Fruit fly (Drosophila melanogaster) whole organism, embryonic: ENCODE measurements around the gene CG43322.
A peak's percentile ranks its signal among the peaks of the same experiment; 100 is the strongest.

Experiments used
- Antp ChIP-seq: fragments of 200-800 bp; sonication (Bioruptor generic); optimal IDR thresholded peaks from 3 replicates; lab custom pipeline; 2016; ENCODE audit warnings: missing biosample characterization, missing genetic modification characterization
- CG10543 ChIP-seq: fragments of 200-800 bp; sonication (Bioruptor generic); optimal IDR thresholded peaks from 3 replicates; lab custom pipeline; 2017; ENCODE audit warnings: missing biosample characterization, mild to moderate bottlenecking, missing genetic modification characterization, moderate library complexity
- CG10565 ChIP-seq: fragments of 200-800 bp; sonication (Bioruptor generic); optimal IDR thresholded peaks from 3 replicates; lab custom pipeline; 2016; ENCODE audit warnings: missing biosample characterization, mild to moderate bottlenecking, missing genetic modification characterization
- CG11723 ChIP-seq: fragments of 200-800 bp; sonication (Bioruptor generic); optimal IDR thresholded peaks from 2 replicates; lab custom pipeline; 2017; ENCODE audit warnings: missing biosample characterization, mild to moderate bottlenecking, missing genetic modification characterization
- CG1233 ChIP-seq: fragments of 200-800 bp; sonication (Bioruptor generic); optimal IDR thresholded peaks from 4 replicates; lab custom pipeline; 2018; ENCODE audit warnings: missing biosample characterization, mild to moderate bottlenecking, missing genetic modification characterization
- CG13624 ChIP-seq: fragments of 200-800 bp; sonication (Bioruptor generic); optimal IDR thresholded peaks from 2 replicates; lab custom pipeline; 2016; ENCODE audit warnings: missing biosample characterization, missing genetic modification characterization
- CG14860 ChIP-seq: fragments of 200-800 bp; sonication (Bioruptor generic); IDR thresholded peaks from 3 replicates; pipeline ENCODE4 v1.3.6; 2022; ENCODE audit warnings: missing biosample characterization, missing genetic modification characterization; ENCODE audit not compliant: partially characterized antibody
- CG1647 ChIP-seq: fragments of 200-800 bp; sonication (Bioruptor generic); optimal IDR thresholded peaks from 3 replicates; lab custom pipeline; 2016; ENCODE audit warnings: missing biosample characterization, missing genetic modification characterization
- CG16863 ChIP-seq: fragments of 200-800 bp; sonication (Bioruptor generic); optimal IDR thresholded peaks from 3 replicates; lab custom pipeline; 2016; ENCODE audit warnings: missing biosample characterization, missing genetic modification characterization
- CG17568 ChIP-seq: fragments of 200-800 bp; sonication (Bioruptor generic); optimal IDR thresholded peaks from 2 replicates; lab custom pipeline; 2018; ENCODE audit warnings: missing biosample characterization, mild to moderate bottlenecking, missing genetic modification characterization, moderate library complexity
- CG18619 ChIP-seq: fragments of 200-800 bp; sonication (Bioruptor generic); optimal IDR thresholded peaks from 3 replicates; lab custom pipeline; 2017; ENCODE audit warnings: missing biosample characterization, mild to moderate bottlenecking, missing genetic modification characterization
- CG30403 ChIP-seq: fragments of 200-800 bp; sonication (Bioruptor generic); optimal IDR thresholded peaks from 3 replicates; lab custom pipeline; 2016; ENCODE audit warnings: missing biosample characterization, missing genetic modification characterization
- CG32767 ChIP-seq: fragments of 200-800 bp; sonication (Bioruptor generic); IDR thresholded peaks from 2 replicates; pipeline ENCODE4 v1.3.6; 2022; ENCODE audit warnings: missing biosample characterization, missing genetic modification characterization
- CG34376 ChIP-seq: fragments of 200-800 bp; sonication (Bioruptor generic); optimal IDR thresholded peaks from 2 replicates; lab custom pipeline; 2018; ENCODE audit warnings: missing biosample characterization, mild to moderate bottlenecking, missing genetic modification characterization
- CG4854 ChIP-seq: fragments of 200-800 bp; sonication (Bioruptor generic); optimal IDR thresholded peaks from 2 replicates; lab custom pipeline; 2016; ENCODE audit warnings: missing biosample characterization, missing genetic modification characterization, inconsistent platforms
- CG6175 ChIP-seq: fragments of 200-800 bp; sonication (Bioruptor generic); IDR thresholded peaks from 3 replicates; pipeline ENCODE4 v1.3.6; 2022; ENCODE audit warnings: missing biosample characterization, missing genetic modification characterization
- CG6813 ChIP-seq: fragments of 200-800 bp; sonication (Bioruptor generic); optimal IDR thresholded peaks from 2 replicates; lab custom pipeline; 2017; ENCODE audit warnings: missing biosample characterization, missing genetic modification characterization, mild to moderate bottlenecking, moderate library complexity, missing genetic modification reagents
- CG8089 ChIP-seq: fragments of 200-800 bp; sonication (Bioruptor generic); optimal IDR thresholded peaks from 3 replicates; lab custom pipeline; 2016; ENCODE audit warnings: missing biosample characterization, missing genetic modification characterization
- CG9437 ChIP-seq: fragments of 200-800 bp; sonication (Bioruptor generic); optimal IDR thresholded peaks from 2 replicates; lab custom pipeline; 2018; ENCODE audit warnings: missing biosample characterization, mild to moderate bottlenecking, missing genetic modification characterization
- Dad ChIP-seq: fragments of 200-800 bp; sonication (Bioruptor generic); optimal IDR thresholded peaks from 3 replicates; lab custom pipeline; 2016; ENCODE audit warnings: missing biosample characterization, missing genetic modification characterization
- E2f2 ChIP-seq: fragments of 200-800 bp; sonication (Bioruptor generic); IDR thresholded peaks from 2 replicates; pipeline ENCODE4 v1.3.6; 2022; ENCODE audit warnings: missing biosample characterization, missing genetic modification characterization
- HHEX ChIP-seq: fragments of 200-800 bp; sonication (Bioruptor generic); optimal IDR thresholded peaks from 3 replicates; lab custom pipeline; 2017; ENCODE audit warnings: missing biosample characterization, mild to moderate bottlenecking, missing genetic modification characterization, missing genetic modification reagents
- HLH54F ChIP-seq: fragments of 200-800 bp; sonication (Bioruptor generic); optimal IDR thresholded peaks from 3 replicates; lab custom pipeline; 2016; ENCODE audit warnings: missing biosample characterization, missing genetic modification characterization
- HmgD ChIP-seq: fragments of 200-800 bp; sonication (Bioruptor generic); optimal IDR thresholded peaks from 3 replicates; lab custom pipeline; 2016; ENCODE audit warnings: missing biosample characterization, missing genetic modification characterization
- MESR4 ChIP-seq: fragments of 200-800 bp; sonication (Bioruptor generic); optimal IDR thresholded peaks from 2 replicates; lab custom pipeline; 2018; ENCODE audit warnings: missing biosample characterization, mild to moderate bottlenecking, missing genetic modification characterization, moderate library complexity
- Med ChIP-seq: fragments of 200-800 bp; sonication (Bioruptor generic); peaks from one replicate; lab custom pipeline; 2016; ENCODE audit warnings: missing biosample characterization, missing genetic modification characterization, mild to moderate bottlenecking, inconsistent platforms, moderate library complexity
- Meics ChIP-seq: fragments of 200-800 bp; sonication (Bioruptor generic); optimal IDR thresholded peaks from 2 replicates; lab custom pipeline; 2017; ENCODE audit warnings: missing biosample characterization, mild to moderate bottlenecking, missing genetic modification characterization
- Nf-YB ChIP-seq: fragments of 200-800 bp; sonication (Bioruptor generic); optimal IDR thresholded peaks from 3 replicates; lab custom pipeline; 2019; ENCODE audit warnings: missing biosample characterization, mild to moderate bottlenecking, missing genetic modification characterization, moderate library complexity
- Opbp ChIP-seq: fragments of 200-800 bp; sonication (Bioruptor generic); IDR thresholded peaks from 3 replicates; pipeline ENCODE4 v1.3.6; 2022; ENCODE audit warnings: missing biosample characterization, missing genetic modification characterization; ENCODE audit not compliant: partially characterized antibody
- Spps ChIP-seq: fragments of 200-800 bp; sonication (Bioruptor generic); optimal IDR thresholded peaks from 2 replicates; lab custom pipeline; 2018; ENCODE audit warnings: missing biosample characterization, mild to moderate bottlenecking, missing genetic modification characterization
- Stat92E ChIP-seq, 3 experiments: fragments of >200 bp in 2 of 3; fragments of 200-800 bp in 1 of 3; sonication (Bioruptor generic) in 1 of 3; optimal IDR thresholded peaks; 2 replicates each; lab custom pipeline; 2017 to 2019; ENCODE audit warnings: missing biosample characterization in 3 of 3, missing genetic modification characterization in 3 of 3, mild to moderate bottlenecking in 1 of 3, moderate library complexity in 1 of 3
- ap ChIP-seq: fragments of 200-800 bp; sonication (Bioruptor generic); IDR thresholded peaks from 2 replicates; pipeline ENCODE4 v1.3.6; 2022; ENCODE audit warnings: missing biosample characterization, missing genetic modification characterization
- ara ChIP-seq: fragments of 200-800 bp; sonication (Bioruptor generic); IDR thresholded peaks from 2 replicates; pipeline ENCODE4 v1.3.6; 2022; ENCODE audit warnings: missing biosample characterization, missing genetic modification characterization
- cato ChIP-seq: fragments of 200-800 bp; sonication (Bioruptor generic); optimal IDR thresholded peaks from 2 replicates; lab custom pipeline; 2016; ENCODE audit warnings: missing biosample characterization, missing genetic modification characterization, borderline replicate concordance
- dati ChIP-seq: fragments of 200-800 bp; sonication (Bioruptor generic); IDR thresholded peaks from 2 replicates; pipeline ENCODE4 v1.3.6; 2022; ENCODE audit warnings: missing biosample characterization, missing genetic modification characterization
- dmrt99B ChIP-seq: fragments of 200-800 bp; sonication (Bioruptor generic); optimal IDR thresholded peaks from 2 replicates; lab custom pipeline; 2018; ENCODE audit warnings: missing biosample characterization, mild to moderate bottlenecking, missing genetic modification characterization, moderate library complexity
- gt ChIP-seq: fragments of 200-800 bp; sonication (Bioruptor generic); IDR thresholded peaks from 2 replicates; pipeline ENCODE4 v1.3.6; 2022; ENCODE audit warnings: missing biosample characterization, missing genetic modification characterization
- h ChIP-seq: fragments of >200 bp; optimal IDR thresholded peaks from 2 replicates; lab custom pipeline; 2017
- hbn ChIP-seq: fragments of 200-800 bp; sonication (Bioruptor generic); IDR thresholded peaks from 2 replicates; pipeline ENCODE4 v1.3.6; 2022; ENCODE audit warnings: missing biosample characterization, missing genetic modification characterization; ENCODE audit not compliant: partially characterized antibody
- insv ChIP-seq, 2 experiments: fragments of 200-800 bp; sonication (Bioruptor generic); optimal IDR thresholded peaks; 3 replicates each; lab custom pipeline; 2016 to 2018; ENCODE audit warnings: missing biosample characterization in 2 of 2, missing genetic modification characterization in 2 of 2
- lola ChIP-seq, 3 experiments: fragments of >200 bp in 2 of 3; fragments of 200-800 bp in 1 of 3; sonication (Bioruptor generic) in 1 of 3; optimal IDR thresholded peaks; 2 replicates each; lab custom pipeline; 2017 to 2019; ENCODE audit warnings: missing biosample characterization in 3 of 3, missing genetic modification characterization in 3 of 3, mild to moderate bottlenecking in 1 of 3, moderate library complexity in 1 of 3
- mirr ChIP-seq: fragments of 200-800 bp; sonication (Bioruptor generic); optimal IDR thresholded peaks from 3 replicates; lab custom pipeline; 2018; ENCODE audit warnings: missing biosample characterization, mild to moderate bottlenecking, missing genetic modification characterization
- nom ChIP-seq: fragments of 200-800 bp; sonication (Bioruptor generic); optimal IDR thresholded peaks from 2 replicates; lab custom pipeline; 2017; ENCODE audit warnings: missing biosample characterization, missing genetic modification characterization, mild to moderate bottlenecking, moderate library complexity, missing genetic modification reagents
- sens ChIP-seq: fragments of 200-800 bp; sonication (Bioruptor generic); peaks from one replicate; lab custom pipeline; 2016; ENCODE audit warnings: missing biosample characterization, missing genetic modification characterization
- sisA ChIP-seq: fragments of 200-800 bp; sonication (Bioruptor generic); IDR thresholded peaks from 2 replicates; pipeline ENCODE4 v1.3.6; 2022; ENCODE audit warnings: missing biosample characterization, missing genetic modification characterization
- sug ChIP-seq: fragments of 200-800 bp; optimal IDR thresholded peaks from 2 replicates; lab custom pipeline; 2019; ENCODE audit warnings: missing biosample characterization, mild to moderate bottlenecking, missing genetic modification characterization, moderate library complexity
- tll ChIP-seq, 2 experiments: fragments of 200-800 bp in 1 of 2; fragments of >200 bp in 1 of 2; sonication (Bioruptor generic) in 1 of 2; optimal IDR thresholded peaks; 2 replicates each; lab custom pipeline; 2017 to 2019; ENCODE audit warnings: missing biosample characterization in 2 of 2, missing genetic modification characterization in 2 of 2, mild to moderate bottlenecking in 1 of 2, moderate library complexity in 1 of 2
- usp ChIP-seq: fragments of >200 bp; optimal IDR thresholded peaks from 2 replicates; lab custom pipeline; 2017; ENCODE audit warnings: missing biosample characterization, missing genetic modification characterization
- z ChIP-seq: fragments of 200-800 bp; sonication (Bioruptor generic); IDR thresholded peaks from 3 replicates; pipeline ENCODE4 v1.3.6; 2022; ENCODE audit warnings: missing biosample characterization, missing genetic modification characterization

Gene CG43322

dm6 chr2L:7023614-7024259 is 10.5 kb downstream of the CG43322 start, which contains the start of gene Gart (continued):
- TF ChIP-seq CG4854 (GFP tag; lab: Kevin White, UChicago) (peak; percentile 65), dati (GFP tag; lab: Robert Waterston, UW) (no peak), Spps (tag; lab: Kevin White, UChicago) (no peak), CG11723 (no peak), Med (GFP tag; lab: Kevin White, UChicago) (peak; percentile 96), CG6175 (no peak), sisA (GFP tag; lab: Robert Waterston, UW) (peak; percentile 34; the same call in 1 of the 2 replicates), sens (GFP tag; lab: Kevin White, UChicago) (peak; percentile 92), Opbp (no peak), nom (GFP tag; lab: Kevin White, UChicago) (no peak), lola (GFP tag; optimal IDR thresholded peaks at IDR 0.05; lab: Kevin White, UChicago) (peak in 1 of 3 experiments; percentile 58), mirr (no peak), CG10543 (peak; percentile 75), CG9437 (GFP tag; lab: Kevin White, UChicago) (peak; percentile 24), Meics (GFP tag; lab: Kevin White, UChicago) (peak; percentile 20), gt (GFP tag; lab: Robert Waterston, UW) (no peak), Antp (GFP tag; lab: Kevin White, UChicago) (peak; percentile 69), h (lab: Kevin White, UChicago) (no peak), Stat92E (GFP tag; optimal IDR thresholded peaks at IDR 0.05; lab: Kevin White, UChicago) (no peak), HLH54F (GFP tag; lab: Kevin White, UChicago) (peak; percentile 63), HmgD (no peak), CG14860 (no peak), usp (GFP tag; lab: Kevin White, UChicago) (no peak), CG16863 (peak; percentile 48), dmrt99B (peak; percentile 61), HHEX (GFP tag; lab: Kevin White, UChicago) (peak; percentile 39), CG18619 (GFP tag; lab: Kevin White, UChicago) (peak; percentile 43), CG34376 (GFP tag; lab: Kevin White, UChicago) (peak; percentile 62), CG13624 (GFP tag; lab: Kevin White, UChicago) (peak; percentile 72), CG6813 (GFP tag; lab: Kevin White, UChicago) (no peak), tll (GFP tag; optimal IDR thresholded peaks at IDR 0.05; lab: Kevin White, UChicago) (peak in 1 of 2 experiments; percentile 4), MESR4 (peak; percentile 9), insv (GFP tag; optimal IDR thresholded peaks at IDR 0.05; lab: Kevin White, UChicago) (peak in 1 of 2 experiments; percentile 1), hbn (GFP tag; lab: Robert Waterston, UW) (no peak), E2f2 (GFP tag; lab: Robert Waterston, UW) (no peak), CG32767 (GFP tag; lab: Robert Waterston, UW) (peak; percentile 53; the same call in 1 of the 2 replicates), ap (GFP tag; lab: Robert Waterston, UW) (no peak), sug (tag; lab: Kevin White, UChicago) (peak; percentile 89), CG1233 (GFP tag; lab: Kevin White, UChicago) (no peak), CG1647 (GFP tag; lab: Kevin White, UChicago) (peak; percentile 54), ara (no peak; the same call in 1 of the 2 replicates), cato (GFP tag; lab: Kevin White, UChicago) (peak; percentile 41), CG10565 (GFP tag; lab: Kevin White, UChicago) (no peak), Dad (peak; percentile 43), CG8089 (peak; percentile 59), CG30403 (peak; percentile 76), Nf-YB (GFP tag; lab: Kevin White, UChicago) (peak; percentile 65), CG17568 (GFP tag; lab: Kevin White, UChicago) (no peak), z (GFP tag; lab: Robert Waterston, UW) (no peak)
